Worm (Caenorhabditis elegans) whole organism, early embryonic: Measurements from ENCODE around the gene mboa-7.

Experiments
- tbx-11 ChIP-seq: fragments of 200-800 bp; sonication (Bioruptor generic); IDR thresholded peaks from 2 replicates; pipeline ENCODE4 v1.3.6; 2022; ENCODE audit warnings: missing genetic modification characterization, missing compliant biosample characterization

Gene mboa-7

DNA sequence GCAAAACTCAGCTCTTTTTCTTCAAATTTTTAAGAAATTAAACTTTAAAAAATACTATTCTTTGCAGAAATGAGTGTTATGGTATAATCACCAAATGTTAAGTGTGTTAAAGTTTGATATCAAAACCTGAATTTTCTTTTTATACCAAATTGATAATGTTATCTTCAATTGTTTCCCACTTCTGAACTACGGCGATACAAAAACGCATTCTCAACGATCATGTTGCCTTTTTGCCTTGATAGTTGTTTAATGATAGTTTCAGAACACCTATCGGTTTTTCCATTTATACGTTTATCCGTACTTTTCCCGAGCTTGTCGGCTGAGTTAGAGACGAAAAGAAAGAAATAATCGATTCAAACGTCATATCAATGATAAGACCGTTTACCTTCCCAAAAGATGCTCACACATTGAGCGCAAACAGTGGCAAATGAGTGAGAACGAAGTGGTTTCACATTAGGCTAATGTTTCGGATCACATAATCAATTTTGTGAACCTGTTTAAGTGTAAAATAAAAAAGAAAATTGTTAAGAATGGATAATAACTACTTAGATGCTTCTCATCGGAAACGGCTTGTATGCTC lies 49.3 kb downstream of the mboa-7 start, which contains the start of gene elt-4:
Gene elt-4 (plus strand): TSS at position 530 of the 580 bp plus-strand sequence.
- TF ChIP-seq tbx-11 (GFP tag; lab: Robert Waterston, UW), result no peak
